3 fruit fly cellular contexts compared by ENCODE assay signal in genomic region chr3R:31721466-31721865, dm6.
TF ChIP-seq lines count a peak whose summit lies in the region.

No protein-coding gene starts in this region.

- TF ChIP-seq CTCF in whole organism, embryonic (GFP tag; optimal IDR thresholded peaks at IDR 0.05; lab: Kevin White, UChicago) = no peak

TF ChIP-seq in whole organism, embryonic, 481 proteins besides CTCF, POLR2A, EP300 and RAD21:
- TF ChIP-seq CG9215 (GFP tag; IDR thresholded peaks at IDR 0.05; lab: Robert Waterston, UW) (no peak), H2.0 (GFP tag; IDR thresholded peaks at IDR 0.05; lab: Robert Waterston, UW) (no peak), Ravus (GFP tag; IDR thresholded peaks at IDR 0.05; lab: Robert Waterston, UW) (no peak), CG9609 (GFP tag; optimal IDR thresholded peaks at IDR 0.05; lab: Kevin White, UChicago) (no peak), CG2120 (GFP tag; optimal IDR thresholded peaks at IDR 0.05; lab: Kevin White, UChicago) (peak; percentile 21), CG4328 (GFP tag; optimal IDR thresholded peaks at IDR 0.05; lab: Kevin White, UChicago) (no peak), Ets65A (GFP tag; lab: Kevin White, UChicago) (peak; percentile 91), hth (optimal IDR thresholded peaks at IDR 0.05; lab: Kevin White, UChicago) (no peak), CG12744 (GFP tag; optimal IDR thresholded peaks at IDR 0.05; lab: Kevin White, UChicago) (no peak), CG11695 (GFP tag; IDR thresholded peaks at IDR 0.05; lab: Robert Waterston, UW) (no peak), Deaf1 (tag; optimal IDR thresholded peaks at IDR 0.05; lab: Kevin White, UChicago) (peak; percentile 52), sens (GFP tag; lab: Kevin White, UChicago) (peak; percentile 32), nerfin-1 (tag; optimal IDR thresholded peaks at IDR 0.05; lab: Kevin White, UChicago) (no peak), Usf (GFP tag; optimal IDR thresholded peaks at IDR 0.05; lab: Kevin White, UChicago) (no peak), crol (GFP tag; IDR thresholded peaks at IDR 0.05; lab: Robert Waterston, UW) (no peak), Side (GFP tag; optimal IDR thresholded peaks at IDR 0.05; lab: Kevin White, UChicago) (no peak), slbo (GFP tag; IDR thresholded peaks at IDR 0.05; lab: Robert Waterston, UW) (peak; percentile 5; the same call in 1 of the 2 replicates)

TF ChIP-seq in whole organism, prepupa, 60 proteins besides CTCF, POLR2A, EP300 and RAD21:
- TF ChIP-seq CG7368 (GFP tag; optimal IDR thresholded peaks at IDR 0.05; lab: Kevin White, UChicago) (no peak), CG32006 (GFP tag; optimal IDR thresholded peaks at IDR 0.05; lab: Kevin White, UChicago) (peak; percentile 51), CG3032 (tag; optimal IDR thresholded peaks at IDR 0.05; lab: Kevin White, UChicago) (no peak), dac (GFP tag; optimal IDR thresholded peaks at IDR 0.05; lab: Kevin White, UChicago) (no peak), Hr39 (GFP tag; optimal IDR thresholded peaks at IDR 0.05; lab: Kevin White, UChicago) (no peak), fd59A (GFP tag; optimal IDR thresholded peaks at IDR 0.05; lab: Kevin White, UChicago) (no peak), ss (GFP tag; optimal IDR thresholded peaks at IDR 0.05; lab: Kevin White, UChicago) (no peak), achi (GFP tag; optimal IDR thresholded peaks at IDR 0.05; lab: Kevin White, UChicago) (no peak), salr (GFP tag; optimal IDR thresholded peaks at IDR 0.05; lab: Kevin White, UChicago) (peak in 1 of 2 experiments; percentile 2), cyc (GFP tag; optimal IDR thresholded peaks at IDR 0.05; lab: Kevin White, UChicago) (no peak), svp (GFP tag; lab: Kevin White, UChicago) (no peak), eg (GFP tag; IDR thresholded peaks at IDR 0.05; lab: Robert Waterston, UW) (no peak), CG8119 (GFP tag; IDR thresholded peaks at IDR 0.05; lab: Robert Waterston, UW) (no peak), CG11762 (GFP tag; optimal IDR thresholded peaks at IDR 0.05; lab: Kevin White, UChicago; ENCODE audit: insufficient read depth) (no peak)

TF ChIP-seq in whole organism, pupa, 21 proteins besides CTCF, POLR2A, EP300 and RAD21:
- no peak for TF ChIP-seq gl (tag; optimal IDR thresholded peaks at IDR 0.05; lab: Kevin White, UChicago)
- no peak for TF ChIP-seq CG8159 (tag; optimal IDR thresholded peaks at IDR 0.05; lab: Kevin White, UChicago)
- TF ChIP-seq CG4496 (GFP tag; IDR thresholded peaks at IDR 0.05; lab: Robert Waterston, UW) = no peak
- TF ChIP-seq Pif1B (GFP tag; optimal IDR thresholded peaks at IDR 0.05; lab: Kevin White, UChicago) = no peak
- TF ChIP-seq CG14655 (GFP tag; optimal IDR thresholded peaks at IDR 0.05; lab: Kevin White, UChicago) = peak; percentile 41
- TF ChIP-seq CG10348 (GFP tag; IDR thresholded peaks at IDR 0.05; lab: Robert Waterston, UW) = no peak
- no peak for TF ChIP-seq CG17806 (tag; optimal IDR thresholded peaks at IDR 0.05; lab: Kevin White, UChicago)
- no peak for TF ChIP-seq CG32121 (GFP tag; IDR thresholded peaks at IDR 0.05; lab: Robert Waterston, UW)
- no peak for TF ChIP-seq D1 (tag; optimal IDR thresholded peaks at IDR 0.05; lab: Kevin White, UChicago)
- no peak for TF ChIP-seq CG15710 (tag; optimal IDR thresholded peaks at IDR 0.05; lab: Kevin White, UChicago)
- TF ChIP-seq Pif1A (GFP tag; optimal IDR thresholded peaks at IDR 0.05; lab: Kevin White, UChicago) = no peak
- 0 out of 3 replicates have a peak, but pooled peaks have one; percentile 13 for TF ChIP-seq fd96Ca (GFP tag; IDR thresholded peaks at IDR 0.05; lab: Robert Waterston, UW)
- TF ChIP-seq CG12605 (GFP tag; IDR thresholded peaks at IDR 0.05; lab: Robert Waterston, UW) = no peak
- no peak for TF ChIP-seq Ets98B (GFP tag; IDR thresholded peaks at IDR 0.05; lab: Robert Waterston, UW)
- no peak for TF ChIP-seq rn (GFP tag; IDR thresholded peaks at IDR 0.05; lab: Robert Waterston, UW)
- peak; percentile 13 for TF ChIP-seq CG9948 (tag; optimal IDR thresholded peaks at IDR 0.05; lab: Kevin White, UChicago)
- TF ChIP-seq CG8301 (tag; optimal IDR thresholded peaks at IDR 0.05; lab: Kevin White, UChicago) = peak; percentile 54
TF ChIP-seq in whole organism, pupa: peak in this region for 4.
